Worm (Caenorhabditis elegans) whole organism, L1 larva: Measurements from ENCODE around the gene ZC262.13.

ENCODE experiments used
- C04F5.9 ChIP-seq: sonication (generic microtip); optimal IDR thresholded peaks from 2 replicates; lab custom pipeline; 2016; ENCODE audit warnings: missing genetic modification characterization, missing compliant biosample characterization
- C16A3.4 ChIP-seq: fragments of 150-350 bp; optimal IDR thresholded peaks from 2 replicates; lab custom pipeline; 2014; ENCODE audit warnings: missing biosample characterization, missing genetic modification characterization
- C34B4.2 ChIP-seq: sonication (generic microtip); optimal IDR thresholded peaks from 2 replicates; lab custom pipeline; 2017; ENCODE audit warnings: mild to moderate bottlenecking, missing genetic modification characterization, missing compliant biosample characterization
- ama-1 ChIP-seq: fragments of 150-350 bp; optimal IDR thresholded peaks from 2 replicates; lab custom pipeline; 2014
- dpl-1 ChIP-seq, 3 experiments: fragments of 150-350 bp in 2 of 3; sonication (generic microtip) in 1 of 3; optimal IDR thresholded peaks; 2 replicates each; lab custom pipeline; 2014 to 2017; ENCODE audit warnings: missing biosample characterization in 3 of 3, missing genetic modification characterization in 3 of 3, missing genetic modification reagents in 3 of 3
- efl-1 ChIP-seq, 4 experiments: fragments of 150-350 bp; optimal IDR thresholded peaks in 3 of 4; peaks in 1 of 4; 1 replicate in 1 of 4; 2 replicates in 3 of 4; lab custom pipeline; 2014; ENCODE audit warnings: missing biosample characterization in 2 of 4, missing genetic modification characterization in 2 of 4, missing genetic modification reagents in 2 of 4
- efl-3 ChIP-seq: fragments of 200-800 bp; sonication (Bioruptor generic); optimal IDR thresholded peaks from 2 replicates; lab custom pipeline; 2018; ENCODE audit warnings: mild to moderate bottlenecking, missing genetic modification characterization, missing compliant biosample characterization
- egl-13 ChIP-seq: sonication (generic microtip); optimal IDR thresholded peaks from 2 replicates; lab custom pipeline; 2016; ENCODE audit warnings: missing genotype, missing genetic modification reagents, missing genetic modification characterization, missing compliant biosample characterization
- elt-2 ChIP-seq: sonication (generic microtip); optimal IDR thresholded peaks from 2 replicates; lab custom pipeline; 2016; ENCODE audit warnings: missing genetic modification characterization, mild to moderate bottlenecking, inconsistent platforms, missing compliant biosample characterization, missing genetic modification reagents
- ets-5 ChIP-seq: fragments of 200-800 bp; sonication (Bioruptor generic); IDR thresholded peaks from 2 replicates; pipeline ENCODE4 v1.3.6; 2022; ENCODE audit warnings: missing genetic modification characterization, missing compliant biosample characterization
- fkh-8 ChIP-seq: sonication (generic microtip); optimal IDR thresholded peaks from 2 replicates; lab custom pipeline; 2016; ENCODE audit warnings: mild to moderate bottlenecking, missing genetic modification characterization, missing compliant biosample characterization
- fos-1 ChIP-seq: fragments of 150-350 bp; optimal IDR thresholded peaks from 2 replicates; lab custom pipeline; 2014; ENCODE audit warnings: missing biosample characterization, missing genetic modification characterization
- hlh-17 ChIP-seq: fragments of 200-800 bp; sonication (Bioruptor generic); optimal IDR thresholded peaks from 2 replicates; lab custom pipeline; 2018; ENCODE audit warnings: missing genetic modification characterization, mild to moderate bottlenecking, missing compliant biosample characterization, moderate library complexity, borderline replicate concordance
- hlh-4 ChIP-seq: sonication (generic microtip); optimal IDR thresholded peaks from 2 replicates; lab custom pipeline; 2016; ENCODE audit warnings: mild to moderate bottlenecking, missing genetic modification characterization, missing compliant biosample characterization
- lin-14 ChIP-seq: fragments of 200-800 bp; sonication (Bioruptor generic); optimal IDR thresholded peaks from 2 replicates; lab custom pipeline; 2018; ENCODE audit warnings: mild to moderate bottlenecking, missing genetic modification characterization, moderate library complexity, missing compliant biosample characterization
- lin-35 ChIP-seq, 2 experiments: fragments of 150-350 bp; optimal IDR thresholded peaks; 2 replicates each; lab custom pipeline; 2014; ENCODE audit warnings: missing biosample characterization in 2 of 2, missing genetic modification characterization in 2 of 2, missing genetic modification reagents in 2 of 2
- lsy-2 ChIP-seq, 2 experiments: fragments of 150-350 bp; optimal IDR thresholded peaks; 2 replicates each; lab custom pipeline; 2014; ENCODE audit warnings: missing biosample characterization in 2 of 2, missing genetic modification characterization in 2 of 2
- mab-9 ChIP-seq: fragments of 200-800 bp; sonication (Bioruptor generic); IDR thresholded peaks from 2 replicates; pipeline ENCODE4 v1.3.6; 2022; ENCODE audit warnings: missing genetic modification reagents, missing genetic modification characterization, missing compliant biosample characterization
- nhr-11 ChIP-seq: fragments of 150-350 bp; optimal IDR thresholded peaks from 2 replicates; lab custom pipeline; 2014; ENCODE audit warnings: missing biosample characterization, missing genetic modification characterization
- nhr-12 ChIP-seq: sonication (generic microtip); optimal IDR thresholded peaks from 2 replicates; lab custom pipeline; 2017; ENCODE audit warnings: missing biosample characterization, missing genetic modification characterization
- nhr-28 ChIP-seq: fragments of 150-350 bp; optimal IDR thresholded peaks from 2 replicates; lab custom pipeline; 2014; ENCODE audit warnings: missing biosample characterization, missing genetic modification characterization
- nhr-85 ChIP-seq: sonication (generic microtip); peaks from one replicate; lab custom pipeline; 2016; ENCODE audit warnings: missing genetic modification characterization, inconsistent platforms, missing compliant biosample characterization
- nhr-90 ChIP-seq: sonication (generic microtip); optimal IDR thresholded peaks from 2 replicates; lab custom pipeline; 2016; ENCODE audit warnings: mild to moderate bottlenecking, missing genetic modification characterization, missing compliant biosample characterization; ENCODE audit not compliant: poor library complexity
- snpc-4 ChIP-seq: fragments of 150-350 bp; optimal IDR thresholded peaks from 2 replicates; lab custom pipeline; 2014; ENCODE audit warnings: missing biosample characterization, missing genetic modification characterization
- snu-23 ChIP-seq: sonication (generic microtip); optimal IDR thresholded peaks from 2 replicates; lab custom pipeline; 2016; ENCODE audit warnings: missing genetic modification characterization, missing compliant biosample characterization
- sox-4 ChIP-seq: sonication (generic microtip); optimal IDR thresholded peaks from 2 replicates; lab custom pipeline; 2016; ENCODE audit warnings: missing genetic modification characterization, missing compliant biosample characterization
- sup-37 ChIP-seq: fragments of 200-800 bp; sonication (Bioruptor generic); optimal IDR thresholded peaks from 2 replicates; lab custom pipeline; 2018; ENCODE audit warnings: mild to moderate bottlenecking, missing genetic modification characterization, missing compliant biosample characterization
- swsn-7 ChIP-seq: sonication (generic microtip); optimal IDR thresholded peaks from 2 replicates; lab custom pipeline; 2016; ENCODE audit warnings: missing genetic modification characterization, missing compliant biosample characterization
- tbx-2 ChIP-seq: sonication (generic microtip); optimal IDR thresholded peaks from 2 replicates; lab custom pipeline; 2016; ENCODE audit warnings: missing genetic modification characterization, missing compliant biosample characterization
- tlp-1 ChIP-seq: fragments of 150-350 bp; optimal IDR thresholded peaks from 2 replicates; lab custom pipeline; 2014; ENCODE audit warnings: missing biosample characterization, missing genetic modification characterization
- unc-130 ChIP-seq: fragments of 150-350 bp; optimal IDR thresholded peaks from 2 replicates; lab custom pipeline; 2017; ENCODE audit warnings: missing biosample characterization, missing genetic modification characterization, inconsistent platforms
- unc-30 ChIP-seq: sonication (generic microtip); optimal IDR thresholded peaks from 2 replicates; lab custom pipeline; 2017; ENCODE audit warnings: missing biosample characterization, missing genetic modification characterization
- unc-62 ChIP-seq: fragments of 150-350 bp; optimal IDR thresholded peaks from 2 replicates; lab custom pipeline; 2014; ENCODE audit warnings: missing biosample characterization, missing genetic modification reagents, missing genetic modification characterization
- unc-86 ChIP-seq: sonication (generic microtip); optimal IDR thresholded peaks from 2 replicates; lab custom pipeline; 2016; ENCODE audit warnings: missing genetic modification characterization, missing compliant biosample characterization
- zag-1 ChIP-seq: fragments of 150-350 bp; optimal IDR thresholded peaks from 2 replicates; lab custom pipeline; 2014; ENCODE audit warnings: missing biosample characterization, missing genetic modification characterization
- ztf-11 ChIP-seq, 2 experiments: sonication (generic microtip); optimal IDR thresholded peaks; 2 replicates each; lab custom pipeline; 2016 to 2017; ENCODE audit warnings: missing genetic modification characterization in 2 of 2, missing biosample characterization in 1 of 2, missing compliant biosample characterization in 1 of 2

Gene ZC262.13

DNA sequence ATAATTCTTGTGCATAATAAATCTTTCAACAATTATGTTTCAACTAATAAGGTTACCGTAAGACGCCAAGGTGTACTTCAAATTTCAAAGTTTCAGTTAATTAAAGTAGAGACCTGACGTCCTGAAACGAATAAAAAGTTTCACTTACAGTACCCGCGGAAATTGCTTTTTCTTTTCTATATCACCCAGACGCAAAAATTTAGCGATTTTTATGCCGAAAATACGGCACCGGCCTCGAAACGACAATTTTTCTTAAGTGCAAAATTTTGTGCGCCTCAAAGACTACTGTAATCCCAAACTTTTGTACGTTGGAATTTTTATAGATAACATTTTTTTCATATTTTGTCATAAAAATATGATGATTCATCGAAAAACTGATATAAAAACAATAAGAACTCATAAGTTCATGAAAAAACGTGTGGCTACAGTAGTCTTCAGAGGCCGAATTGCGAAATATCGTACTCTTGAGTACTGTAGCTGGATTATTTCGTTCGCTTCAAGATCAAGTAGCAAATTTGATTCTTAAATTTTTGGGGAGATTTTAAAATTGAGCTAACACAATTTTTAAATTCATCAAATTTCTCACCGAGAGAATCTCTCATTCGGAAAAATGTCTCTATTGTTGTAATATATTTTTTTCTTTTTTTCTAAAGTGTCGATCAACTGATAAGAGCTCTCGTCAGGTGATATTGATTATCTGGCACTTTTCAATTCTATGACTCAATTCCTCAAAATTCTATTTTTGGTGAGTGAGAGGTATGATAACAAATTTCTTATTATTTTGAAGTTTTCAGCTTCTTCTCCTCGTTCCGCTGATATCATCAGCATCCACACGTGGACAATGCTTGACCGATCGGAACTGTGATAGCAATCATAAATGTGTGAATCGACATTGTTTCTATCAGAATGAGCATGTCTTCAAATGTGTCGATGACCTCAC is at the start of gene ZC262.13:
ZC262.13 (plus strand) TSS at position 641 of the 940 bp plus-strand sequence.
- peak in 1 of 2 experiments; percentile 20 for TF ChIP-seq lin-35 (GFP tag; optimal IDR thresholded peaks at IDR 0.05; lab: Kevin White, UChicago)
- TF ChIP-seq hlh-4 (tag; lab: Kevin White, UChicago) = no peak
- no peak for TF ChIP-seq unc-62 (GFP tag; lab: Kevin White, UChicago)
- no peak for TF ChIP-seq C04F5.9
- no peak for TF ChIP-seq efl-1 (optimal IDR thresholded peaks at IDR 0.05; lab: Kevin White, UChicago)
- peak in 1 of 2 experiments; percentile 70 for TF ChIP-seq efl-1 (GFP tag; optimal IDR thresholded peaks at IDR 0.05 in 1 of 2; lab: Kevin White, UChicago)
- TF ChIP-seq elt-2 (tag; lab: Kevin White, UChicago) = peak; percentile 82
- TF ChIP-seq zag-1 = no peak
- TF ChIP-seq unc-130 = no peak
- TF ChIP-seq nhr-11 (tag; lab: Kevin White, UChicago) = no peak

DNA sequence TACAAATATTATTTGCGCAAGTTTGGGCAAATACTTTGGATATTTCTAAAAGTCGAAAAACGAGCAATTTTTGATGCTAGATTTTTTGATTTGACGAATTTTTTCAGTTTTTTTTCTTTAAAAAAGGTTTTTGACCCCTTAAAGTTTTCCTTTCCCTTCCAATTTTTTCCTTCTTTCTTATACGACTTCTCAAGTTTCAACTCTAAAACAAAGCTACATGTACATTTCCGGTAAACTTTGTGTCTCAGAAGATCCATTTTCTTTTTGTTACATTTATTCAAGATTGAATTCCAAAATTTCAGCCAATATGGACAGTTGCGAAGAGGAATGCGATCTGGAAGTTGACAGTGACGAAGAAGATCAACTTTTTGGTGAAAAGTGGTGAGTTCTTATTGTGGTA is 47.2 kb upstream of the ZC262.13 start, which contains the start of gene mig-10:
mig-10 (plus strand) TSS at position 301 of the 400 bp plus-strand sequence.
- TF ChIP-seq lin-14 (GFP tag; lab: Kevin White, UChicago) (no peak), unc-86 (tag; lab: Kevin White, UChicago) (no peak), fkh-8 (no peak), ama-1 (no peak), dpl-1 (GFP tag; optimal IDR thresholded peaks at IDR 0.05; lab: Kevin White, UChicago) (no peak), fos-1 (tag; lab: Kevin White, UChicago) (no peak), snpc-4 (no peak)
- TF ChIP-seq, all 84 proteins: peak for 0

- no peak for TF ChIP-seq nhr-12 (tag; lab: Kevin White, UChicago)
- TF ChIP-seq, all 84 proteins: peak for 0
These were observed 46.4 kb upstream of the ZC262.13 start for ce11 chrIII:8279567-8279966.

ce11 chrIII:8280352-8280751 is 45.7 kb upstream of the ZC262.13 start:
- no peak for TF ChIP-seq snu-23 (GFP tag; lab: Kevin White, UChicago)
- no peak for TF ChIP-seq nhr-28
- no peak for TF ChIP-seq unc-30 (tag; lab: Kevin White, UChicago)
- TF ChIP-seq efl-3 = no peak
- no peak for TF ChIP-seq egl-13 (tag; lab: Kevin White, UChicago)
- TF ChIP-seq sup-37 = no peak
- no peak for TF ChIP-seq nhr-90
- no peak for TF ChIP-seq C34B4.2 (tag; lab: Kevin White, UChicago)
- no peak for TF ChIP-seq snpc-4
- TF ChIP-seq hlh-17 (GFP tag; lab: Kevin White, UChicago) = no peak

- no peak for TF ChIP-seq mab-9 (GFP tag; lab: Robert Waterston, UW)
- no peak for TF ChIP-seq tlp-1 (tag; lab: Kevin White, UChicago)
- TF ChIP-seq swsn-7 (tag; lab: Kevin White, UChicago) = no peak
- TF ChIP-seq ets-5 (GFP tag; lab: Robert Waterston, UW) = no peak
- no peak for TF ChIP-seq lsy-2 (tag; optimal IDR thresholded peaks at IDR 0.05; lab: Kevin White, UChicago)
These were observed 44.7 kb upstream of the ZC262.13 start for ce11 chrIII:8281310-8281709.

ce11 chrIII:8283525-8283924 is 42.5 kb upstream of the ZC262.13 start:
- TF ChIP-seq ztf-11 (tag; optimal IDR thresholded peaks at IDR 0.05; lab: Kevin White, UChicago) (peak in 1 of 2 experiments; percentile 69), C16A3.4 (no peak), unc-86 (tag; lab: Kevin White, UChicago) (peak; percentile 3), nhr-85 (peak; percentile 54), sox-4 (tag; lab: Kevin White, UChicago) (no peak), tbx-2 (tag; lab: Kevin White, UChicago) (peak; percentile 47)
